Worm (Caenorhabditis elegans) whole organism, young adult: ENCODE measurements around the gene F16B12.4.

Source experiments
- F22D6.2 ChIP-seq: sonication (generic microtip); optimal IDR thresholded peaks from 2 replicates; lab custom pipeline; 2016; ENCODE audit warnings: mild to moderate bottlenecking, missing genetic modification characterization, missing compliant biosample characterization
- F23B12.7 ChIP-seq: sonication (generic microtip); optimal IDR thresholded peaks from 2 replicates; lab custom pipeline; 2017; ENCODE audit warnings: missing genetic modification characterization, mild to moderate bottlenecking, missing compliant biosample characterization, antibody characterized with exemption, moderate library complexity; ENCODE audit not compliant: insufficient read depth
- F49E8.2 ChIP-seq: sonication (generic microtip); optimal IDR thresholded peaks from 3 replicates; lab custom pipeline; 2017; ENCODE audit warnings: missing genetic modification characterization, mild to moderate bottlenecking, missing compliant biosample characterization, antibody characterized with exemption, moderate library complexity; ENCODE audit not compliant: insufficient read depth
- F52B5.7 ChIP-seq: sonication (generic microtip); optimal IDR thresholded peaks from 2 replicates; lab custom pipeline; 2016; ENCODE audit warnings: mild to moderate bottlenecking, missing genetic modification characterization, missing compliant biosample characterization
- ceh-79 ChIP-seq: sonication (generic microtip); optimal IDR thresholded peaks from 2 replicates; lab custom pipeline; 2017; ENCODE audit warnings: mild to moderate bottlenecking, missing genetic modification characterization, missing compliant biosample characterization
- chd-7 ChIP-seq: sonication (generic microtip); optimal IDR thresholded peaks from 2 replicates; lab custom pipeline; 2016; ENCODE audit warnings: mild to moderate bottlenecking, missing genetic modification characterization, moderate library complexity, missing compliant biosample characterization
- dox-1 ChIP-seq: fragments of 200-800 bp; sonication (Bioruptor generic); IDR thresholded peaks from 2 replicates; pipeline ENCODE4 v1.3.6; 2022; ENCODE audit warnings: missing genetic modification reagents, missing genetic modification characterization, missing compliant biosample characterization
- lag-1 ChIP-seq: fragments of 200-800 bp; sonication (Bioruptor generic); IDR thresholded peaks from 2 replicates; pipeline ENCODE4 v1.3.6; 2022; ENCODE audit warnings: missing genetic modification reagents, missing genetic modification characterization, missing compliant biosample characterization
- nfya-1 ChIP-seq: sonication (generic microtip); optimal IDR thresholded peaks from 2 replicates; lab custom pipeline; 2017; ENCODE audit warnings: antibody characterized with exemption, missing compliant biosample characterization, missing genetic modification characterization, borderline replicate concordance; ENCODE audit not compliant: insufficient read depth
- nhr-179 ChIP-seq: sonication (generic microtip); optimal IDR thresholded peaks from 2 replicates; lab custom pipeline; 2016; ENCODE audit warnings: mild to moderate bottlenecking, missing genetic modification characterization, missing compliant biosample characterization
- sea-2 ChIP-seq: fragments of 200-800 bp; sonication (Bioruptor generic); IDR thresholded peaks from 2 replicates; pipeline ENCODE4 v1.3.6; 2022; ENCODE audit warnings: missing genetic modification characterization, missing compliant biosample characterization
- snpc-4 ChIP-seq, 5 experiments: fragments of 150-350 bp in 1 of 5; sonication (generic microtip) in 4 of 5; optimal IDR thresholded peaks; 2 replicates each; lab custom pipeline; 2014 to 2018; ENCODE audit warnings: missing genetic modification characterization in 5 of 5, missing biosample characterization in 3 of 5, antibody characterized with exemption in 2 of 5, mild to moderate bottlenecking in 2 of 5, missing compliant biosample characterization in 2 of 5, missing genotype in 2 of 5, moderate library complexity in 2 of 5, missing genetic modification reagents in 1 of 5
- ztf-25 ChIP-seq: fragments of 200-800 bp; sonication (Bioruptor generic); IDR thresholded peaks from 2 replicates; pipeline ENCODE4 v1.3.6; 2022; ENCODE audit warnings: missing genetic modification reagents, missing genetic modification characterization, missing compliant biosample characterization

DNA sequence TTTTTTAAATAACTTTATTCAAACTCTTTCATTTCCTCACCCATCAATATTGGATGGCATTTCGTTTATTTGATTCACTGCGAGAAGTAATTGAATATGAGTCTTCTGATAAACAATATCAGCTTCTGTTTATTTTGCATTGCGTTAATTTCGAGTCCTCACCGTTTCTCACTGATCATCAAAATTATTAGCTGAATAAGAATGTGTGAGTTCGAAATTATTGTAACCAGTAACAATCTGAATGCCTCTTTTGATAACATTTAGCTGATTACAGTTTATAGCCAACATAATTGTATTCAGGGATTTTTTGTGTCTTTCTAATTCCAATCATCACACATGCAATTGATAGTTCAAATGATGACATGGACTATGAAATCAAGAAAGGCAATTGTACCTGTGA lies 13.3 kb downstream of the F16B12.4 start, which contains the start of gene F16B12.1:
- no peak for TF ChIP-seq ztf-25
- no peak for TF ChIP-seq F22D6.2 (tag; lab: Kevin White, UChicago)
- TF ChIP-seq dox-1 = no peak
- no peak for TF ChIP-seq snpc-4 (GFP tag; optimal IDR thresholded peaks at IDR 0.05; lab: Kevin White, UChicago)
- no peak for TF ChIP-seq snpc-4 (tag; optimal IDR thresholded peaks at IDR 0.05; lab: Kevin White, UChicago)
- TF ChIP-seq ceh-79 (tag; lab: Kevin White, UChicago) = no peak
- TF ChIP-seq F49E8.2 (tag; lab: Kevin White, UChicago) = no peak
- TF ChIP-seq F52B5.7 (tag; lab: Kevin White, UChicago) = no peak
- no peak for TF ChIP-seq nhr-179 (tag; lab: Kevin White, UChicago)
- TF ChIP-seq nfya-1 (tag; lab: Kevin White, UChicago) = no peak
- no peak for TF ChIP-seq sea-2 (GFP tag; lab: Robert Waterston, UW)
- no peak for TF ChIP-seq F23B12.7
- no peak for TF ChIP-seq chd-7 (tag; lab: Kevin White, UChicago)
- TF ChIP-seq lag-1 = no peak
